Fruit fly (Drosophila melanogaster) whole organism, pupa: ENCODE data around the gene CG18558.

Experiments
- CG10348 ChIP-seq: fragments of 200-800 bp; sonication (Bioruptor generic); IDR thresholded peaks from 2 replicates; pipeline ENCODE4 v1.3.6; 2022; ENCODE audit warnings: missing biosample characterization, missing genetic modification characterization
- CG13204 ChIP-seq: fragments of 200-800 bp; sonication (Bioruptor generic); optimal IDR thresholded peaks from 2 replicates; lab custom pipeline; 2018; ENCODE audit warnings: missing biosample characterization, mild to moderate bottlenecking, missing genetic modification characterization, moderate library complexity
- CG14655 ChIP-seq: fragments of 200-800 bp; sonication (Bioruptor generic); optimal IDR thresholded peaks from 3 replicates; lab custom pipeline; 2017; ENCODE audit warnings: mild to moderate bottlenecking, missing biosample characterization, missing genetic modification reagents, missing genetic modification characterization
- CG15710 ChIP-seq: fragments of 200-800 bp; sonication (Bioruptor generic); optimal IDR thresholded peaks from 2 replicates; lab custom pipeline; 2018; ENCODE audit warnings: missing biosample characterization, mild to moderate bottlenecking, missing genetic modification characterization, moderate library complexity
- CG17806 ChIP-seq: fragments of 200-800 bp; sonication (Bioruptor generic); optimal IDR thresholded peaks from 2 replicates; lab custom pipeline; 2018; ENCODE audit warnings: missing biosample characterization, mild to moderate bottlenecking, missing genetic modification characterization, moderate library complexity
- CG32121 ChIP-seq: fragments of 200-800 bp; sonication (Bioruptor generic); IDR thresholded peaks from 2 replicates; pipeline ENCODE4 v1.3.6; 2022; ENCODE audit warnings: missing biosample characterization, missing genetic modification characterization
- CG34367 ChIP-seq: fragments of 200-800 bp; sonication (Bioruptor generic); optimal IDR thresholded peaks from 2 replicates; lab custom pipeline; 2018; ENCODE audit warnings: missing biosample characterization, mild to moderate bottlenecking, missing genetic modification characterization
- CG4496 ChIP-seq: fragments of 200-800 bp; sonication (Bioruptor generic); IDR thresholded peaks from 3 replicates; pipeline ENCODE4 v1.3.6; 2022; ENCODE audit warnings: missing biosample characterization, missing genetic modification characterization
- CG8159 ChIP-seq: fragments of 200-800 bp; sonication (Bioruptor generic); optimal IDR thresholded peaks from 3 replicates; lab custom pipeline; 2018; ENCODE audit warnings: missing biosample characterization, mild to moderate bottlenecking, missing genetic modification characterization, moderate library complexity
- CG8301 ChIP-seq: fragments of 200-800 bp; sonication (Bioruptor generic); optimal IDR thresholded peaks from 2 replicates; lab custom pipeline; 2018; ENCODE audit warnings: missing biosample characterization, mild to moderate bottlenecking, missing genetic modification characterization
- CG9948 ChIP-seq: fragments of 200-800 bp; sonication (Bioruptor generic); optimal IDR thresholded peaks from 2 replicates; lab custom pipeline; 2018; ENCODE audit warnings: missing biosample characterization, mild to moderate bottlenecking, missing genetic modification characterization, moderate library complexity
- D1 ChIP-seq: fragments of 200-800 bp; sonication (Bioruptor generic); optimal IDR thresholded peaks from 2 replicates; lab custom pipeline; 2018; ENCODE audit warnings: missing biosample characterization, mild to moderate bottlenecking, missing genetic modification characterization, moderate library complexity
- EcR ChIP-seq: fragments of 200-800 bp; sonication (Bioruptor generic); optimal IDR thresholded peaks from 3 replicates; lab custom pipeline; 2019; ENCODE audit warnings: missing biosample characterization, missing genetic modification characterization, mild to moderate bottlenecking, moderate library complexity, missing genetic modification reagents
- Ets98B ChIP-seq: fragments of 200-800 bp; sonication (Bioruptor generic); IDR thresholded peaks from 2 replicates; pipeline ENCODE4 v1.3.6; 2022; ENCODE audit warnings: missing biosample characterization, missing genetic modification characterization
- Pif1A ChIP-seq: fragments of 200-800 bp; sonication (Bioruptor generic); optimal IDR thresholded peaks from 3 replicates; lab custom pipeline; 2016; ENCODE audit warnings: missing biosample characterization, missing genetic modification characterization
- Pif1B ChIP-seq: fragments of 200-800 bp; sonication (Bioruptor generic); optimal IDR thresholded peaks from 3 replicates; lab custom pipeline; 2016; ENCODE audit warnings: missing biosample characterization, missing genetic modification characterization
- Snoo ChIP-seq: fragments of 200-800 bp; sonication (Bioruptor generic); optimal IDR thresholded peaks from 3 replicates; lab custom pipeline; 2017; ENCODE audit warnings: missing biosample characterization, mild to moderate bottlenecking, missing genetic modification characterization, inconsistent platforms
- fd96Ca ChIP-seq: fragments of 200-800 bp; sonication (Bioruptor generic); IDR thresholded peaks from 3 replicates; pipeline ENCODE4 v1.3.6; 2022; ENCODE audit warnings: missing biosample characterization, missing genetic modification characterization
- gl ChIP-seq: fragments of 200-800 bp; sonication (Bioruptor generic); optimal IDR thresholded peaks from 2 replicates; lab custom pipeline; 2018; ENCODE audit warnings: missing biosample characterization, mild to moderate bottlenecking, missing genetic modification characterization
- rn ChIP-seq: fragments of 200-800 bp; sonication (Bioruptor generic); IDR thresholded peaks from 2 replicates; pipeline ENCODE4 v1.3.6; 2022; ENCODE audit warnings: missing biosample characterization, missing genetic modification characterization

The CG18558 gene

dm6 chr2L:2874185-2874541 lies 29.9 kb upstream of the CG18558 start, which contains the start of gene Ifrd1:
TSS of gene Ifrd1 (minus strand) at chr2L:2874489.
- TF ChIP-seq D1 (no peak), CG13204 (no peak), CG9948 (tag; lab: Kevin White, UChicago) (no peak), Pif1B (GFP tag; lab: Kevin White, UChicago) (no peak), CG14655 (no peak), CG32121 (GFP tag; lab: Robert Waterston, UW) (no peak), CG10348 (GFP tag; lab: Robert Waterston, UW) (no peak), gl (tag; lab: Kevin White, UChicago) (no peak), CG8159 (no peak), Ets98B (GFP tag; lab: Robert Waterston, UW) (no peak)

- TF ChIP-seq gl (tag; lab: Kevin White, UChicago) (no peak), CG10348 (GFP tag; lab: Robert Waterston, UW) (no peak), rn (no peak), D1 (no peak), CG13204 (no peak), CG8301 (no peak), Ets98B (GFP tag; lab: Robert Waterston, UW) (no peak), CG8159 (no peak), EcR (GFP tag; lab: Kevin White, UChicago) (no peak), CG32121 (GFP tag; lab: Robert Waterston, UW) (no peak), CG17806 (no peak), Pif1B (GFP tag; lab: Kevin White, UChicago) (no peak), CG14655 (no peak), fd96Ca (GFP tag; lab: Robert Waterston, UW) (no peak), Snoo (tag; lab: Kevin White, UChicago) (no peak)
These were observed 29.4 kb upstream of the CG18558 start for dm6 chr2L:2873729-2874127.

dm6 chr2L:2872968-2873728 lies 28.8 kb upstream of the CG18558 start:
- TF ChIP-seq Ets98B (GFP tag; lab: Robert Waterston, UW): peak; percentile 20; the same call in 1 of the 2 replicates
- TF ChIP-seq CG34367 (tag; lab: Kevin White, UChicago): no peak
- TF ChIP-seq CG8159: peak; percentile 42
- peak; percentile 22 for TF ChIP-seq Pif1A (GFP tag; lab: Kevin White, UChicago)
- TF ChIP-seq CG9948 (tag; lab: Kevin White, UChicago): peak; percentile 32
- TF ChIP-seq CG10348 (GFP tag; lab: Robert Waterston, UW): no peak
- TF ChIP-seq fd96Ca (GFP tag; lab: Robert Waterston, UW): peak; percentile 48; the same call in 1 of the 3 replicates
- peak; percentile 0 for TF ChIP-seq CG8301
- no peak for TF ChIP-seq CG14655
- TF ChIP-seq CG15710 (tag; lab: Kevin White, UChicago): peak; percentile 27
- peak; percentile 1 for TF ChIP-seq EcR (GFP tag; lab: Kevin White, UChicago)
- peak; percentile 37 for TF ChIP-seq Snoo (tag; lab: Kevin White, UChicago)
- 0 out of 2 replicates have a peak, but pooled peaks have one; percentile 47 for TF ChIP-seq CG32121 (GFP tag; lab: Robert Waterston, UW)
- TF ChIP-seq D1: no peak
- peak; percentile 1 for TF ChIP-seq Pif1B (GFP tag; lab: Kevin White, UChicago)
- no peak for TF ChIP-seq CG13204
- no peak; the same call in 2 of the 3 replicates for TF ChIP-seq CG4496
- TF ChIP-seq, all 21 proteins: peak for 11

dm6 chr2L:2872309-2872932 lies 28.1 kb upstream of the CG18558 start:
- TF ChIP-seq CG4496 (no peak), EcR (GFP tag; lab: Kevin White, UChicago) (no peak), Ets98B (GFP tag; lab: Robert Waterston, UW) (peak; percentile 32; the same call in 1 of the 2 replicates)
- TF ChIP-seq, all 21 proteins: peak for 1

- TF ChIP-seq CG9948 (tag; lab: Kevin White, UChicago): no peak
- TF ChIP-seq CG15710 (tag; lab: Kevin White, UChicago): no peak
- no peak for TF ChIP-seq fd96Ca (GFP tag; lab: Robert Waterston, UW)
- TF ChIP-seq Pif1A (GFP tag; lab: Kevin White, UChicago): no peak
- no peak for TF ChIP-seq CG8301
- no peak for TF ChIP-seq CG34367 (tag; lab: Kevin White, UChicago)
- TF ChIP-seq CG10348 (GFP tag; lab: Robert Waterston, UW): no peak
- TF ChIP-seq EcR (GFP tag; lab: Kevin White, UChicago): no peak
- no peak for TF ChIP-seq CG32121 (GFP tag; lab: Robert Waterston, UW)
- no peak for TF ChIP-seq CG13204
- no peak for TF ChIP-seq Ets98B (GFP tag; lab: Robert Waterston, UW)
- TF ChIP-seq rn: no peak
- no peak for TF ChIP-seq CG17806
- TF ChIP-seq, all 21 proteins: peak for 0
These were observed 24.8 kb upstream of the CG18558 start, which contains the start of gene CG8813 for dm6 chr2L:2869008-2869702. TSS of gene CG8813 (plus strand) at chr2L:2869652.
